Fruit fly (Drosophila melanogaster) whole organism, embryonic: Measurements from ENCODE around the gene MESR3.

ENCODE experiments used
- Ada2b ChIP-seq: fragments of 200-800 bp; sonication (Bioruptor generic); IDR thresholded peaks from 2 replicates; pipeline ENCODE4 v1.3.6; 2022; ENCODE audit warnings: missing biosample characterization, missing genetic modification characterization
- BEAF-32 ChIP-seq: fragments of 200-800 bp; sonication (Bioruptor generic); optimal IDR thresholded peaks from 3 replicates; lab custom pipeline; 2017; ENCODE audit warnings: missing biosample characterization, missing genetic modification characterization, mild to moderate bottlenecking, moderate library complexity, missing genetic modification reagents
- CG10209 ChIP-seq: fragments of 200-800 bp; sonication (Bioruptor generic); optimal IDR thresholded peaks from 3 replicates; lab custom pipeline; 2017; ENCODE audit warnings: missing biosample characterization, mild to moderate bottlenecking, missing genetic modification characterization, missing genetic modification reagents
- CG10959 ChIP-seq: fragments of 200-800 bp; sonication (Bioruptor generic); IDR thresholded peaks from 2 replicates; pipeline ENCODE4 v1.3.6; 2022; ENCODE audit warnings: missing biosample characterization, missing genetic modification characterization
- CG12391 ChIP-seq: fragments of 200-800 bp; sonication (Bioruptor generic); optimal IDR thresholded peaks from 3 replicates; lab custom pipeline; 2018; ENCODE audit warnings: missing biosample characterization, mild to moderate bottlenecking, missing genetic modification characterization, moderate library complexity
- CG13424 ChIP-seq: fragments of 200-800 bp; sonication (Bioruptor generic); optimal IDR thresholded peaks from 2 replicates; lab custom pipeline; 2019; ENCODE audit warnings: missing biosample characterization, mild to moderate bottlenecking, missing genetic modification characterization, moderate library complexity
- CG14965 ChIP-seq: fragments of 200-800 bp; sonication (Bioruptor generic); optimal IDR thresholded peaks from 2 replicates; lab custom pipeline; 2016; ENCODE audit warnings: missing biosample characterization, missing genetic modification characterization, borderline replicate concordance
- CG15073 ChIP-seq: fragments of 200-800 bp; sonication (Bioruptor generic); optimal IDR thresholded peaks from 2 replicates; lab custom pipeline; 2016; ENCODE audit warnings: missing biosample characterization, missing genetic modification characterization
- CG17829 ChIP-seq: fragments of 200-800 bp; optimal IDR thresholded peaks from 2 replicates; lab custom pipeline; 2019; ENCODE audit warnings: missing biosample characterization, mild to moderate bottlenecking, missing genetic modification characterization, moderate library complexity
- CG17912 ChIP-seq: fragments of 200-800 bp; sonication (Bioruptor generic); optimal IDR thresholded peaks from 2 replicates; lab custom pipeline; 2018; ENCODE audit warnings: missing biosample characterization, mild to moderate bottlenecking, missing genetic modification characterization
- CG30431 ChIP-seq: fragments of 200-800 bp; sonication (Bioruptor generic); optimal IDR thresholded peaks from 2 replicates; lab custom pipeline; 2017; ENCODE audit warnings: missing biosample characterization, missing genetic modification characterization
- CG31388 ChIP-seq: fragments of 200-800 bp; sonication (Bioruptor generic); optimal IDR thresholded peaks from 2 replicates; lab custom pipeline; 2016; ENCODE audit warnings: missing biosample characterization, missing genetic modification characterization
- CG5245 ChIP-seq: fragments of 200-800 bp; sonication (Bioruptor generic); optimal IDR thresholded peaks from 3 replicates; lab custom pipeline; 2016; ENCODE audit warnings: missing biosample characterization, missing genetic modification characterization
- CG6175 ChIP-seq: fragments of 200-800 bp; sonication (Bioruptor generic); IDR thresholded peaks from 3 replicates; pipeline ENCODE4 v1.3.6; 2022; ENCODE audit warnings: missing biosample characterization, missing genetic modification characterization
- CG6765 ChIP-seq: fragments of 200-800 bp; sonication (Bioruptor generic); optimal IDR thresholded peaks from 3 replicates; lab custom pipeline; 2017; ENCODE audit warnings: missing biosample characterization, mild to moderate bottlenecking, missing genetic modification characterization
- CG8765 ChIP-seq: fragments of 200-800 bp; sonication (Bioruptor generic); IDR thresholded peaks from 2 replicates; pipeline ENCODE4 v1.3.6; 2022; ENCODE audit warnings: missing biosample characterization, missing genetic modification characterization
- CG9609 ChIP-seq: fragments of 200-800 bp; sonication (Bioruptor generic); optimal IDR thresholded peaks from 3 replicates; lab custom pipeline; 2016; ENCODE audit warnings: missing biosample characterization, missing genetic modification characterization
- CrebB ChIP-seq: fragments of 200-800 bp; sonication (Bioruptor generic); optimal IDR thresholded peaks from 3 replicates; lab custom pipeline; 2018; ENCODE audit warnings: missing biosample characterization, mild to moderate bottlenecking, missing genetic modification characterization
- Ets65A ChIP-seq: fragments of 200-800 bp; sonication (Bioruptor generic); peaks from one replicate; lab custom pipeline; 2016; ENCODE audit warnings: missing biosample characterization, missing genetic modification characterization
- HLHmδ ChIP-seq: fragments of 200-800 bp; sonication (Bioruptor generic); optimal IDR thresholded peaks from 2 replicates; lab custom pipeline; 2018; ENCODE audit warnings: missing biosample characterization, mild to moderate bottlenecking, missing genetic modification characterization, moderate library complexity
- Hr3 ChIP-seq: fragments of 200-800 bp; sonication (Bioruptor generic); optimal IDR thresholded peaks from 3 replicates; lab custom pipeline; 2016; ENCODE audit warnings: missing biosample characterization, missing genetic modification characterization
- Hr78 ChIP-seq, 2 experiments: fragments of 200-800 bp in 1 of 2; fragments of >200 bp in 1 of 2; sonication (Bioruptor generic) in 1 of 2; optimal IDR thresholded peaks; 2 replicates each; lab custom pipeline; 2017 to 2019; ENCODE audit warnings: missing biosample characterization in 2 of 2, missing genetic modification characterization in 2 of 2, mild to moderate bottlenecking in 1 of 2, moderate library complexity in 1 of 2
- Nf-YA ChIP-seq: fragments of 200-800 bp; sonication (Bioruptor generic); IDR thresholded peaks from 2 replicates; pipeline ENCODE4 v1.3.6; 2022; ENCODE audit warnings: missing biosample characterization, missing genetic modification characterization
- Rx ChIP-seq: fragments of 200-800 bp; sonication (Bioruptor generic); IDR thresholded peaks from 2 replicates; pipeline ENCODE4 v1.3.6; 2022; ENCODE audit warnings: missing biosample characterization, missing genetic modification characterization
- Six4 ChIP-seq: fragments of 200-800 bp; sonication (Bioruptor generic); optimal IDR thresholded peaks from 2 replicates; lab custom pipeline; 2016; ENCODE audit warnings: missing biosample characterization, missing genetic modification characterization
- Stat92E ChIP-seq, 3 experiments: fragments of >200 bp in 2 of 3; fragments of 200-800 bp in 1 of 3; sonication (Bioruptor generic) in 1 of 3; optimal IDR thresholded peaks; 2 replicates each; lab custom pipeline; 2017 to 2019; ENCODE audit warnings: missing biosample characterization in 3 of 3, missing genetic modification characterization in 3 of 3, mild to moderate bottlenecking in 1 of 3, moderate library complexity in 1 of 3
- Trl ChIP-seq, 3 experiments: fragments of >200 bp in 2 of 3; fragments of 200-800 bp in 1 of 3; sonication (Bioruptor generic) in 1 of 3; optimal IDR thresholded peaks; 2 replicates in 1 of 3; 3 replicates in 2 of 3; lab custom pipeline; 2016 to 2017; ENCODE audit warnings: missing biosample characterization in 1 of 3, missing genetic modification characterization in 1 of 3
- Xrp1 ChIP-seq: fragments of 200-800 bp; sonication (Bioruptor generic); IDR thresholded peaks from 2 replicates; pipeline ENCODE4 v1.3.6; 2022; ENCODE audit warnings: missing biosample characterization, missing genetic modification characterization
- YL-1 ChIP-seq: fragments of 200-800 bp; sonication (Bioruptor generic); optimal IDR thresholded peaks from 3 replicates; lab custom pipeline; 2017; ENCODE audit warnings: missing biosample characterization, mild to moderate bottlenecking, missing genetic modification characterization
- btn ChIP-seq: fragments of 200-800 bp; sonication (Bioruptor generic); optimal IDR thresholded peaks from 2 replicates; lab custom pipeline; 2016; ENCODE audit warnings: missing biosample characterization, missing genetic modification characterization
- chinmo ChIP-seq: fragments of 200-800 bp; sonication (Bioruptor generic); IDR thresholded peaks from 4 replicates; pipeline ENCODE4 v1.3.6; 2022; ENCODE audit warnings: missing biosample characterization, missing genetic modification characterization; ENCODE audit not compliant: partially characterized antibody
- crp ChIP-seq, 2 experiments: fragments of 200-800 bp; sonication (Bioruptor generic); optimal IDR thresholded peaks; 2 replicates in 1 of 2; 3 replicates in 1 of 2; lab custom pipeline; 2017; ENCODE audit warnings: missing biosample characterization in 2 of 2, missing genetic modification characterization in 2 of 2, mild to moderate bottlenecking in 1 of 2, moderate library complexity in 1 of 2
- disco-r ChIP-seq: fragments of 200-800 bp; sonication (Bioruptor generic); optimal IDR thresholded peaks from 2 replicates; lab custom pipeline; 2016; ENCODE audit warnings: missing biosample characterization, missing genetic modification characterization
- dm ChIP-seq: fragments of 200-800 bp; sonication (Bioruptor generic); optimal IDR thresholded peaks from 3 replicates; lab custom pipeline; 2016; ENCODE audit warnings: missing biosample characterization, missing genetic modification characterization
- gt ChIP-seq: fragments of 200-800 bp; sonication (Bioruptor generic); IDR thresholded peaks from 2 replicates; pipeline ENCODE4 v1.3.6; 2022; ENCODE audit warnings: missing biosample characterization, missing genetic modification characterization
- h ChIP-seq: fragments of >200 bp; optimal IDR thresholded peaks from 2 replicates; lab custom pipeline; 2017
- ken ChIP-seq: fragments of 200-800 bp; sonication (Bioruptor generic); IDR thresholded peaks from 3 replicates; pipeline ENCODE4 v1.3.6; 2022; ENCODE audit warnings: missing biosample characterization, missing genetic modification characterization
- kni ChIP-seq: fragments of 200-800 bp; sonication (Bioruptor generic); optimal IDR thresholded peaks from 3 replicates; lab custom pipeline; 2017; ENCODE audit warnings: mild to moderate bottlenecking, missing biosample characterization, missing genetic modification reagents, missing genetic modification characterization
- lab ChIP-seq: fragments of 200-800 bp; sonication (Bioruptor generic); optimal IDR thresholded peaks from 3 replicates; lab custom pipeline; 2017; ENCODE audit warnings: missing biosample characterization, missing genetic modification characterization, mild to moderate bottlenecking, moderate library complexity, missing genetic modification reagents
- lov ChIP-seq, 2 experiments: fragments of 200-800 bp in 1 of 2; fragments of >200 bp in 1 of 2; sonication (Bioruptor generic) in 1 of 2; IDR thresholded peaks in 1 of 2; optimal IDR thresholded peaks in 1 of 2; 2 replicates in 1 of 2; 3 replicates in 1 of 2; pipeline versions ENCODE4 v1.3.6 to Lab custom; 2017 to 2022; ENCODE audit warnings: missing biosample characterization in 1 of 2, missing genetic modification characterization in 1 of 2
- nerfin-2 ChIP-seq: fragments of 200-800 bp; sonication (Bioruptor generic); IDR thresholded peaks from 2 replicates; pipeline ENCODE4 v1.3.6; 2022; ENCODE audit warnings: missing biosample characterization, missing genetic modification characterization; ENCODE audit not compliant: partially characterized antibody
- oc ChIP-seq: fragments of 200-800 bp; sonication (Bioruptor generic); optimal IDR thresholded peaks from 2 replicates; lab custom pipeline; 2018; ENCODE audit warnings: missing biosample characterization, mild to moderate bottlenecking, missing genetic modification characterization, moderate library complexity
- odd ChIP-seq: fragments of 200-800 bp; sonication (Bioruptor generic); optimal IDR thresholded peaks from 2 replicates; lab custom pipeline; 2017; ENCODE audit warnings: missing biosample characterization, mild to moderate bottlenecking, missing genetic modification characterization
- pfk ChIP-seq: fragments of 200-800 bp; sonication (Bioruptor generic); optimal IDR thresholded peaks from 2 replicates; lab custom pipeline; 2018; ENCODE audit warnings: missing biosample characterization, mild to moderate bottlenecking, missing genetic modification characterization, moderate library complexity
- psq ChIP-seq: fragments of 200-800 bp; sonication (Bioruptor generic); optimal IDR thresholded peaks from 2 replicates; lab custom pipeline; 2017; ENCODE audit warnings: missing biosample characterization, missing genetic modification characterization
- scrt ChIP-seq: fragments of 200-800 bp; sonication (Bioruptor generic); optimal IDR thresholded peaks from 2 replicates; lab custom pipeline; 2018; ENCODE audit warnings: missing biosample characterization, mild to moderate bottlenecking, missing genetic modification characterization, moderate library complexity
- sens ChIP-seq: fragments of 200-800 bp; sonication (Bioruptor generic); peaks from one replicate; lab custom pipeline; 2016; ENCODE audit warnings: missing biosample characterization, missing genetic modification characterization
- slou ChIP-seq: fragments of 200-800 bp; sonication (Bioruptor generic); optimal IDR thresholded peaks from 3 replicates; lab custom pipeline; 2016; ENCODE audit warnings: missing biosample characterization, missing genetic modification characterization
- sr ChIP-seq: fragments of 200-800 bp; sonication (Bioruptor generic); IDR thresholded peaks from 3 replicates; pipeline ENCODE4 v1.3.6; 2022; ENCODE audit warnings: missing biosample characterization, missing genetic modification characterization
- tna ChIP-seq: fragments of 200-800 bp; sonication (Bioruptor generic); IDR thresholded peaks from 2 replicates; pipeline ENCODE4 v1.3.6; 2022; ENCODE audit warnings: missing biosample characterization, missing genetic modification characterization; ENCODE audit not compliant: partially characterized antibody

MESR3 gene

DNA sequence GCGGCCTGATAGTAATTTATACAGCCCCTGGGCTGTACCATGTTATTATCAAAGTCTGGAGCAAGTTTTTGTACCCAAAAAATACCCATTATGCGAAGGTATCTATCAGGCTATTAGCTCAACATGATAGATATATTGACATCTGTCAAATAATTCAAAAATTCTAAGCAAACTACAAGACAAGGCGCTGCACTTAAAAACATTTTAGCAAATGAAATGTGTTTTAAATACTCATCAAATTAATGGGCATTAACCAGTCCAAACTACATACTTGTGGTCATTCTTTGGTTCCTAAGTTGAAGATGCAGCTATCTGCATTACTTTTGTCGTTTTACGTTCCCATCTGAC is 36.2 kb downstream of the MESR3 start (continued):
- TF ChIP-seq tna (GFP tag; lab: Robert Waterston, UW) (no peak), Ada2b (GFP tag; lab: Robert Waterston, UW) (peak; percentile 34; the same call in 1 of the 2 replicates), lab (peak; percentile 79), odd (no peak), YL-1 (GFP tag; lab: Kevin White, UChicago) (no peak), disco-r (no peak), CG10209 (GFP tag; lab: Kevin White, UChicago) (peak; percentile 12), ken (peak; percentile 64; the same call in 2 of the 3 replicates), sr (no peak), lov (optimal IDR thresholded peaks at IDR 0.05; lab: Kevin White, UChicago) (no peak), lov (GFP tag; IDR thresholded peaks at IDR 0.05; lab: Robert Waterston, UW) (peak; percentile 94), Six4 (GFP tag; lab: Kevin White, UChicago) (peak; percentile 67), CG9609 (GFP tag; lab: Kevin White, UChicago) (no peak), slou (GFP tag; lab: Kevin White, UChicago) (peak; percentile 24), gt (GFP tag; lab: Robert Waterston, UW) (no peak; the same call in 1 of the 2 replicates), crp (GFP tag; optimal IDR thresholded peaks at IDR 0.05; lab: Kevin White, UChicago) (peak in 1 of 2 experiments; percentile 3), h (no peak), CG14965 (GFP tag; lab: Kevin White, UChicago) (peak; percentile 1), nerfin-2 (GFP tag; lab: Robert Waterston, UW) (no peak), CG30431 (GFP tag; lab: Kevin White, UChicago) (no peak), CG6175 (GFP tag; lab: Robert Waterston, UW) (peak; percentile 45; the same call in 1 of the 3 replicates), CG5245 (peak; percentile 86), CG15073 (GFP tag; lab: Kevin White, UChicago) (no peak), CG17829 (peak; percentile 86), btn (GFP tag; lab: Kevin White, UChicago) (peak; percentile 79), CG31388 (GFP tag; lab: Kevin White, UChicago) (peak; percentile 47), CG6765 (GFP tag; lab: Kevin White, UChicago) (no peak), Ets65A (GFP tag; lab: Kevin White, UChicago) (peak; percentile 97), Stat92E (GFP tag; optimal IDR thresholded peaks at IDR 0.05; lab: Kevin White, UChicago) (peak in 1 of 3 experiments; percentile 78), CG13424 (peak; percentile 39), dm (no peak), Nf-YA (GFP tag; lab: Robert Waterston, UW) (peak; percentile 41; the same call in 1 of the 2 replicates), Rx (peak; percentile 73), Hr3 (GFP tag; lab: Kevin White, UChicago) (peak; percentile 17), CG8765 (GFP tag; lab: Robert Waterston, UW) (peak; percentile 55; the same call in 1 of the 2 replicates), Trl (optimal IDR thresholded peaks at IDR 0.05; lab: Kevin White, UChicago) (no peak), Trl (GFP tag; optimal IDR thresholded peaks at IDR 0.05; lab: Kevin White, UChicago) (peak; percentile 57)

DNA sequence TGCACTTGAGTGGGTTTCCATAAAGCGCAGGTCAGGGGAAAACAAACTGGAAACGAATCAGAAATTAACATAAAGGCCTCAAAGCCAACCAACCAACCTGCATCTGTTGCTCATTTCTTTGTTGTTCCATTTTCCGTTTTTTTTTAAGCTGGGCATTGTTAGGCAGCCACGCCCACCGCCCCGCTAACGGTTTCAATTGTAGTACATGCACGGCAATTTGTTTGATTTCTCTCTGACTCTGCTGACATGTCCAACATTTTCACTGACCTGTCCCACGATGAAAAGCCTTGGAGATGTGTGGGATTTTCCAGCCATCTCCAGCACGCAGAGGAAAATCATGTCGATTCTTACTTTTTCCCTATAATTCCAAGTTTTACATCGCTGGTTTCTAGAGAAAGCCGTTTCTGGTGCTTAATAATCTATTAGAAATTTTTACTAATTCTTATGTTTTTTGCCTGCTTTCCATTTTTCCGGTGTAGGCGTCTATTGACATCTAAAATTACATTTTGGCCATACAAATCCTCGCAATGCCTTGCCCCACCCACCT is 39.7 kb downstream of the MESR3 start:
- peak; percentile 84 for TF ChIP-seq sens (GFP tag; lab: Kevin White, UChicago)
- TF ChIP-seq BEAF-32 (GFP tag; lab: Kevin White, UChicago) = no peak
- TF ChIP-seq CG10959 (GFP tag; lab: Robert Waterston, UW) = no peak
- no peak for TF ChIP-seq Xrp1
- no peak for TF ChIP-seq CrebB (tag; lab: Kevin White, UChicago)
- peak; percentile 10 for TF ChIP-seq lab
- no peak for TF ChIP-seq CG17912 (GFP tag; lab: Kevin White, UChicago)
- TF ChIP-seq psq (GFP tag; lab: Kevin White, UChicago) = no peak
- TF ChIP-seq chinmo = no peak
- TF ChIP-seq CG12391 (tag; lab: Kevin White, UChicago) = no peak
- no peak for TF ChIP-seq scrt
- peak in 1 of 2 experiments; percentile 18 for TF ChIP-seq Hr78 (GFP tag; optimal IDR thresholded peaks at IDR 0.05; lab: Kevin White, UChicago)
- no peak for TF ChIP-seq pfk (GFP tag; lab: Kevin White, UChicago)
- TF ChIP-seq oc = peak; percentile 58
- TF ChIP-seq kni (GFP tag; lab: Kevin White, UChicago) = peak; percentile 76
- no peak for TF ChIP-seq HLHmδ (GFP tag; lab: Kevin White, UChicago)
